Worm (Caenorhabditis elegans) whole organism, mixed stage, embryonic: ENCODE measurements around the gene dab-1.

Source experiments
- elt-3 ChIP-seq: fragments of 150-350 bp; optimal IDR thresholded peaks from 2 replicates; lab custom pipeline; 2014; ENCODE audit warnings: missing biosample characterization, missing genetic modification characterization
- lsy-2 ChIP-seq: fragments of 150-350 bp; optimal IDR thresholded peaks from 2 replicates; lab custom pipeline; 2014; ENCODE audit warnings: missing biosample characterization, missing genetic modification characterization
- mep-1 ChIP-seq: fragments of 150-350 bp; optimal IDR thresholded peaks from 2 replicates; lab custom pipeline; 2017; ENCODE audit warnings: missing biosample characterization, missing genetic modification reagents, missing genetic modification characterization, inconsistent platforms
- nhr-28 ChIP-seq: fragments of 150-350 bp; optimal IDR thresholded peaks from 2 replicates; lab custom pipeline; 2014; ENCODE audit warnings: missing biosample characterization, missing genetic modification characterization
- nhr-76 ChIP-seq: sonication (generic microtip); optimal IDR thresholded peaks from 2 replicates; lab custom pipeline; 2017; ENCODE audit warnings: missing biosample characterization, missing genetic modification characterization
- snpc-4 ChIP-seq: fragments of 150-350 bp; optimal IDR thresholded peaks from 2 replicates; lab custom pipeline; 2014; ENCODE audit warnings: missing biosample characterization, missing genetic modification characterization
- unc-39 ChIP-seq: fragments of 150-350 bp; optimal IDR thresholded peaks from 2 replicates; lab custom pipeline; 2014; ENCODE audit warnings: missing biosample characterization, missing genetic modification characterization
- ztf-11 ChIP-seq: fragments of 150-350 bp; optimal IDR thresholded peaks from 2 replicates; lab custom pipeline; 2014; ENCODE audit warnings: missing biosample characterization, missing genetic modification characterization

DNA sequence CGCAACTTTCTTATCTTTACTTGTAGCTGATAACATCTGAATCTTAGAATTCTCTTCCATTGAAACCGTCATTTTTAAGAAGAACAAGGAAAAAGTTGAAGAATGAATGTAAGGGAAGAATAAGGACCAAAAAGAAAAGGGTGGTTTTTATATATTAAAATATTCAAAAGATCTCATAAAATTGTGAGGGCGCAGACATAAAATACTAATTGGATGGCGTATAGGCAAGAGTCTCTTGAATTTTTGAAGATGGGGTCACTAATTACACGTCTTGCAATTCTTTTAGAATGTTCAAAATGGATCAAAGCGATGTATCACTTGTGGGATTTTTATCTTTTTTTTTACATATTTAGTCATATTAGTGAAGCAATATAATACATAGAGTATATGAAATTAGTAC, 9.5 kb upstream of the dab-1 start, which contains the start of gene twk-3:
- TF ChIP-seq elt-3 (tag; lab: Kevin White, UChicago) (no peak), unc-39 (tag; lab: Kevin White, UChicago) (no peak), ztf-11 (tag; lab: Kevin White, UChicago) (no peak), snpc-4 (tag; lab: Kevin White, UChicago) (no peak), lsy-2 (tag; lab: Kevin White, UChicago) (no peak), mep-1 (tag; lab: Kevin White, UChicago) (no peak), nhr-76 (no peak), nhr-28 (tag; lab: Kevin White, UChicago) (no peak)
